Worm (Caenorhabditis elegans): ENCODE results near the gene C04C11.1.

C04C11.1 gene

ce11 chrX:14012417-14012816 lies 8.0 kb upstream of the C04C11.1 start, which contains the start of gene tbc-19:
Gene tbc-19 (minus strand): TSS chrX:14012517.
- TF ChIP-seq ceh-36 (tag; optimal IDR thresholded peaks at IDR 0.05) (no peak), hmg-4 (GFP tag; optimal IDR thresholded peaks at IDR 0.05) (no peak), ets-7 (tag; optimal IDR thresholded peaks at IDR 0.05) (no peak), tbx-37 (GFP tag; conservative IDR thresholded peaks at IDR 0.05) (no peak), aly-1 (tag; optimal IDR thresholded peaks at IDR 0.05) (no peak), ama-1 (optimal IDR thresholded peaks at IDR 0.05) (no peak), pes-1 (GFP tag; IDR thresholded peaks at IDR 0.05) (no peak), tra-4 (tag; optimal IDR thresholded peaks at IDR 0.05) (no peak), flt-1 (GFP tag; IDR thresholded peaks at IDR 0.05) (no peak), F13C5.2 (tag; optimal IDR thresholded peaks at IDR 0.05) (no peak), B0310.2 (tag; optimal IDR thresholded peaks at IDR 0.05) (no peak), tbx-11 (GFP tag; IDR thresholded peaks at IDR 0.05) (no peak), ceh-13 (GFP tag; optimal IDR thresholded peaks at IDR 0.05) (no peak), hmbx-1 (tag; optimal IDR thresholded peaks at IDR 0.05) (no peak)

ce11 chrX:14015366-14015765 lies 5.0 kb upstream of the C04C11.1 start, which contains the start of gene C04C11.25:
Gene C04C11.25 (minus strand): TSS chrX:14015466.
- no peak for TF ChIP-seq F13C5.2 (tag; optimal IDR thresholded peaks at IDR 0.05)
- TF ChIP-seq pes-1 (GFP tag; IDR thresholded peaks at IDR 0.05) = no peak
- no peak for TF ChIP-seq tbx-11 (GFP tag; IDR thresholded peaks at IDR 0.05)
- no peak for TF ChIP-seq ceh-13 (GFP tag; optimal IDR thresholded peaks at IDR 0.05)
- TF ChIP-seq aly-1 (tag; optimal IDR thresholded peaks at IDR 0.05) = no peak
- TF ChIP-seq tbx-37 (GFP tag; conservative IDR thresholded peaks at IDR 0.05) = no peak
- no peak for TF ChIP-seq ceh-36 (tag; optimal IDR thresholded peaks at IDR 0.05)
- no peak for TF ChIP-seq hmbx-1 (tag; optimal IDR thresholded peaks at IDR 0.05)
- no peak for TF ChIP-seq tra-4 (tag; optimal IDR thresholded peaks at IDR 0.05)
- TF ChIP-seq ama-1 (optimal IDR thresholded peaks at IDR 0.05) = no peak
- TF ChIP-seq flt-1 (GFP tag; IDR thresholded peaks at IDR 0.05) = no peak
- TF ChIP-seq hmg-4 (GFP tag; optimal IDR thresholded peaks at IDR 0.05) = no peak
- no peak for TF ChIP-seq B0310.2 (tag; optimal IDR thresholded peaks at IDR 0.05)
- TF ChIP-seq hnd-1 (tag; optimal IDR thresholded peaks at IDR 0.05) = no peak
- TF ChIP-seq ets-7 (tag; optimal IDR thresholded peaks at IDR 0.05) = no peak
- no peak for TF ChIP-seq sea-1 (GFP tag; conservative IDR thresholded peaks at IDR 0.05)
- no peak for TF ChIP-seq scrt-1 (GFP tag; IDR thresholded peaks at IDR 0.05)

ce11 chrX:14015808-14016207 lies 4.6 kb upstream of the C04C11.1 start:
- TF ChIP-seq sea-1 (GFP tag; conservative IDR thresholded peaks at IDR 0.05) (peak; percentile 84), ceh-36 (tag; optimal IDR thresholded peaks at IDR 0.05) (peak; percentile 79), tbx-11 (GFP tag; IDR thresholded peaks at IDR 0.05) (peak; percentile 84), hmbx-1 (tag; optimal IDR thresholded peaks at IDR 0.05) (peak; percentile 49), pes-1 (GFP tag; IDR thresholded peaks at IDR 0.05) (peak; percentile 86), ets-7 (tag; optimal IDR thresholded peaks at IDR 0.05) (peak; percentile 51), hmg-4 (GFP tag; optimal IDR thresholded peaks at IDR 0.05) (peak; percentile 79), ama-1 (optimal IDR thresholded peaks at IDR 0.05) (no peak), B0310.2 (tag; optimal IDR thresholded peaks at IDR 0.05) (peak; percentile 54), hnd-1 (tag; optimal IDR thresholded peaks at IDR 0.05) (peak; percentile 73), scrt-1 (GFP tag; IDR thresholded peaks at IDR 0.05) (peak; percentile 85), tra-4 (tag; optimal IDR thresholded peaks at IDR 0.05) (peak; percentile 60), F13C5.2 (tag; optimal IDR thresholded peaks at IDR 0.05) (peak; percentile 79), ceh-13 (GFP tag; optimal IDR thresholded peaks at IDR 0.05) (peak; percentile 78), aly-1 (tag; optimal IDR thresholded peaks at IDR 0.05) (peak; percentile 69), flt-1 (GFP tag; IDR thresholded peaks at IDR 0.05) (peak; percentile 83), tbx-37 (GFP tag; conservative IDR thresholded peaks at IDR 0.05) (peak; percentile 66)

- TF ChIP-seq hmg-4 (GFP tag; optimal IDR thresholded peaks at IDR 0.05) (peak; percentile 63), ets-7 (tag; optimal IDR thresholded peaks at IDR 0.05) (no peak), F13C5.2 (tag; optimal IDR thresholded peaks at IDR 0.05) (peak; percentile 33)
Measured at ce11 chrX:14016698-14017097, 3.7 kb upstream of the C04C11.1 start.

ce11 chrX:14024400-14024953 lies 4.1 kb downstream of the C04C11.1 start:
- TF ChIP-seq hmg-4 (GFP tag; optimal IDR thresholded peaks at IDR 0.05) (peak; percentile 20), tra-4 (tag; optimal IDR thresholded peaks at IDR 0.05) (no peak)

- TF ChIP-seq ets-7 (tag; optimal IDR thresholded peaks at IDR 0.05) = peak; percentile 29
- no peak for TF ChIP-seq ama-1 (optimal IDR thresholded peaks at IDR 0.05)
- TF ChIP-seq sea-1 (GFP tag; conservative IDR thresholded peaks at IDR 0.05) = peak; percentile 58; the same call in 1 of the 2 replicates
- no peak for TF ChIP-seq hnd-1 (tag; optimal IDR thresholded peaks at IDR 0.05)
- TF ChIP-seq tra-4 (tag; optimal IDR thresholded peaks at IDR 0.05) = no peak
- TF ChIP-seq aly-1 (tag; optimal IDR thresholded peaks at IDR 0.05) = peak; percentile 67
- no peak for TF ChIP-seq ceh-36 (tag; optimal IDR thresholded peaks at IDR 0.05)
- TF ChIP-seq B0310.2 (tag; optimal IDR thresholded peaks at IDR 0.05) = no peak
- TF ChIP-seq F13C5.2 (tag; optimal IDR thresholded peaks at IDR 0.05) = no peak
- TF ChIP-seq flt-1 (GFP tag; IDR thresholded peaks at IDR 0.05) = no peak
- TF ChIP-seq scrt-1 (GFP tag; IDR thresholded peaks at IDR 0.05) = no peak
- TF ChIP-seq hmg-4 (GFP tag; optimal IDR thresholded peaks at IDR 0.05) = peak; percentile 70
- TF ChIP-seq hmbx-1 (tag; optimal IDR thresholded peaks at IDR 0.05) = no peak
- no peak for TF ChIP-seq tbx-11 (GFP tag; IDR thresholded peaks at IDR 0.05)
Measured at ce11 chrX:14026893-14027292, 6.5 kb downstream of the C04C11.1 start.

ce11 chrX:14028492-14028891 lies 8.1 kb downstream of the C04C11.1 start:
- TF ChIP-seq tbx-37 (GFP tag; conservative IDR thresholded peaks at IDR 0.05) = no peak
- no peak for TF ChIP-seq ets-7 (tag; optimal IDR thresholded peaks at IDR 0.05)
- no peak for TF ChIP-seq scrt-1 (GFP tag; IDR thresholded peaks at IDR 0.05)
- no peak for TF ChIP-seq F13C5.2 (tag; optimal IDR thresholded peaks at IDR 0.05)
- TF ChIP-seq tra-4 (tag; optimal IDR thresholded peaks at IDR 0.05) = no peak
- no peak for TF ChIP-seq tbx-11 (GFP tag; IDR thresholded peaks at IDR 0.05)
- TF ChIP-seq flt-1 (GFP tag; IDR thresholded peaks at IDR 0.05) = no peak
- TF ChIP-seq ama-1 (optimal IDR thresholded peaks at IDR 0.05) = no peak
- TF ChIP-seq ceh-36 (tag; optimal IDR thresholded peaks at IDR 0.05) = no peak
- no peak for TF ChIP-seq pes-1 (GFP tag; IDR thresholded peaks at IDR 0.05)
- no peak for TF ChIP-seq aly-1 (tag; optimal IDR thresholded peaks at IDR 0.05)
- TF ChIP-seq hmbx-1 (tag; optimal IDR thresholded peaks at IDR 0.05) = no peak
- TF ChIP-seq B0310.2 (tag; optimal IDR thresholded peaks at IDR 0.05) = no peak
- no peak for TF ChIP-seq sea-1 (GFP tag; conservative IDR thresholded peaks at IDR 0.05)
- TF ChIP-seq hnd-1 (tag; optimal IDR thresholded peaks at IDR 0.05) = no peak
